Fruit fly (Drosophila melanogaster): ENCODE results near the gene mTerf5.
A peak's percentile ranks its signal among the peaks of the same experiment; 100 is the strongest.

mTerf5 gene

DNA sequence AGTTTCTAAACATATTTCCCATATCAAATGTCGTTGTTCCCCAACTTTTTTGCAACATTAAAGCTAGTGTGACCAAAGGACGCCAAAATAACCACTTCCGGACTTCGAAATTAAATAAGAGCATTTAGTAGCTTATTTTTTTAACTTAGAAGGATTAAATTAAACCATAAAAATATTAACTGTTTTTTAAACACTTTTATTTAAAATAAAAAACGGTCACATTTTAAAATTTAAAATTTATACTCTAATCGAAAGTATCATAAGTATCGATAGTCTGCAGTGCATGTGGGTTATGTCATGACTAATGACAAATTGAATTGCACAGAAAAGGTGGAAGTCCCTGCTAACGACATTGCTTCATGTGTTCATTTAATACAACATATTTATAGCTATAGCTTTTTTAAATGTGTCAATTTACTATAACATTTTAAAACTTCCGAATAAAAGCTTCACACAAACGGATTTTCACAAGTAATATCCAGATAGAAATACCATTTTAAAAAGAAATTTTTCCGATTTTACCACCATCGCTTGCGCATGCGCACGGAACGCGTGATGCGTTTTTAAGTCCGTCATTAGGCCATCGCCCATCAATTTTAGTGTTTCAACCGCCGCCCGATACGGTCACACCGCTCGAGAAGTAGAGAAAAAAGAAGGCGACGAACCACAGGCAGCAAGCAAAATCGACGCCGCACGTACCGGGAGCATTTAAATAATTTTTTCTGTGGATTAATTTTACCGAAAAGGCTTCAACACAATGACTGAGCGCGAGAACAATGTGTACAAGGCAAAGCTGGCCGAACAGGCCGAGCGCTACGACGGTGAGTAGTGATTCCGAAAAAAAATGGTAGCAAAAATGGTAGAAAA lies 18.8 kb upstream of the mTerf5 start, which contains the start of the genes CG7156 and 14-3-3epsilon (continued):
- TF ChIP-seq CG11456 (GFP tag; IDR thresholded peaks at IDR 0.05) (no peak; the same call in 2 of the 3 replicates), Usf (GFP tag; optimal IDR thresholded peaks at IDR 0.05) (no peak), CG4820 (GFP tag; optimal IDR thresholded peaks at IDR 0.05) (no peak), Dp (GFP tag; optimal IDR thresholded peaks at IDR 0.05) (peak; percentile 65), D19B (GFP tag; optimal IDR thresholded peaks at IDR 0.05) (no peak), CG11247 (GFP tag; IDR thresholded peaks at IDR 0.05) (no peak), Mad (GFP tag; optimal IDR thresholded peaks at IDR 0.05) (peak; percentile 23), lilli (GFP tag; optimal IDR thresholded peaks at IDR 0.05) (peak; percentile 59), ab (GFP tag; optimal IDR thresholded peaks at IDR 0.05) (no peak), CG9876 (GFP tag; optimal IDR thresholded peaks at IDR 0.05) (no peak), Drgx (GFP tag; IDR thresholded peaks at IDR 0.05) (0 out of 2 replicates have a peak, but pooled peaks have one; percentile 21), Sox102F (GFP tag; optimal IDR thresholded peaks at IDR 0.05) (no peak), H2.0 (GFP tag; IDR thresholded peaks at IDR 0.05) (0 out of 2 replicates have a peak, but pooled peaks have one; percentile 24), CG1024 (GFP tag; IDR thresholded peaks at IDR 0.05) (no peak), Med (GFP tag) (peak; percentile 89), trh (GFP tag; optimal IDR thresholded peaks at IDR 0.05) (no peak), Atf-2 (GFP tag; optimal IDR thresholded peaks at IDR 0.05) (no peak), CG4854 (GFP tag; optimal IDR thresholded peaks at IDR 0.05) (no peak), Sin3A (optimal IDR thresholded peaks at IDR 0.05) (peak; percentile 98), org-1 (GFP tag; optimal IDR thresholded peaks at IDR 0.05) (no peak), CG6654 (GFP tag; optimal IDR thresholded peaks at IDR 0.05) (no peak), BtbVII (GFP tag; optimal IDR thresholded peaks at IDR 0.05) (peak; percentile 25), CG2116 (GFP tag; optimal IDR thresholded peaks at IDR 0.05) (peak; percentile 88), da (GFP tag; optimal IDR thresholded peaks at IDR 0.05) (no peak), Antp (GFP tag; optimal IDR thresholded peaks at IDR 0.05) (peak; percentile 2), CG8765 (GFP tag; IDR thresholded peaks at IDR 0.05) (no peak), CG13624 (GFP tag; optimal IDR thresholded peaks at IDR 0.05) (peak; percentile 9), Dll (GFP tag; IDR thresholded peaks at IDR 0.05; ENCODE audit: partially characterized antibody) (peak; percentile 69), CG18262 (tag; optimal IDR thresholded peaks at IDR 0.05) (peak; percentile 43), hkb (optimal IDR thresholded peaks at IDR 0.05) (peak; percentile 77), hkb (GFP tag; IDR thresholded peaks at IDR 0.05) (peak; percentile 61), bcd (GFP tag; optimal IDR thresholded peaks at IDR 0.05) (peak; percentile 20), Fer1 (GFP tag; optimal IDR thresholded peaks at IDR 0.05) (peak; percentile 44), gce (GFP tag; IDR thresholded peaks at IDR 0.05) (no peak), CG9932 (GFP tag; IDR thresholded peaks at IDR 0.05) (0 out of 2 replicates have a peak, but pooled peaks have one; percentile 3), CG18599 (GFP tag; optimal IDR thresholded peaks at IDR 0.05) (peak; percentile 42), CG17361 (GFP tag; IDR thresholded peaks at IDR 0.05) (peak; percentile 73; the same call in 2 of the 3 replicates), Doc2 (GFP tag; IDR thresholded peaks at IDR 0.05) (no peak), CG12155 (GFP tag; optimal IDR thresholded peaks at IDR 0.05) (peak; percentile 57), salm (tag; optimal IDR thresholded peaks at IDR 0.05) (peak; percentile 28), nerfin-1 (tag; optimal IDR thresholded peaks at IDR 0.05) (peak; percentile 7), fd102C (GFP tag; optimal IDR thresholded peaks at IDR 0.05) (no peak), CG43689 (GFP tag; IDR thresholded peaks at IDR 0.05) (no peak), Hr39 (optimal IDR thresholded peaks at IDR 0.05) (no peak), sim (GFP tag; IDR thresholded peaks at IDR 0.05) (0 out of 2 replicates have a peak, but pooled peaks have one; percentile 23), CG2202 (tag; optimal IDR thresholded peaks at IDR 0.05) (peak; percentile 20), HmgD (GFP tag; optimal IDR thresholded peaks at IDR 0.05) (no peak), luna (GFP tag; optimal IDR thresholded peaks at IDR 0.05) (no peak), CG12104 (GFP tag; optimal IDR thresholded peaks at IDR 0.05) (peak; percentile 36), CG5953 (GFP tag; IDR thresholded peaks at IDR 0.05) (no peak), CG9727 (GFP tag; optimal IDR thresholded peaks at IDR 0.05) (peak; percentile 60)
